Worm (Caenorhabditis elegans) whole organism, late embryonic: ENCODE results near the gene M162.5.

ENCODE experiments used
- C38D4.7 ChIP-seq: fragments of 200-800 bp; sonication (Bioruptor generic); optimal IDR thresholded peaks from 2 replicates; lab custom pipeline; 2018; ENCODE audit warnings: mild to moderate bottlenecking, missing genetic modification characterization, moderate library complexity, missing compliant biosample characterization
- F13H6.1 ChIP-seq: sonication (generic microtip); optimal IDR thresholded peaks from 2 replicates; lab custom pipeline; 2016; ENCODE audit warnings: missing genetic modification characterization, missing compliant biosample characterization
- T23F11.4 ChIP-seq: fragments of 200-800 bp; sonication (Bioruptor generic); optimal IDR thresholded peaks from 2 replicates; lab custom pipeline; 2018; ENCODE audit warnings: mild to moderate bottlenecking, missing genetic modification characterization, missing compliant biosample characterization
- ama-1 ChIP-seq: fragments of 150-350 bp; optimal IDR thresholded peaks from 2 replicates; lab custom pipeline; 2014
- ceh-14 ChIP-seq: sonication (generic microtip); optimal IDR thresholded peaks from 2 replicates; lab custom pipeline; 2016; ENCODE audit warnings: missing genotype, missing genetic modification characterization, missing compliant biosample characterization
- ceh-18 ChIP-seq: sonication (generic microtip); optimal IDR thresholded peaks from 2 replicates; lab custom pipeline; 2016; ENCODE audit warnings: missing genetic modification characterization, missing compliant biosample characterization
- ceh-2 ChIP-seq: sonication (generic microtip); optimal IDR thresholded peaks from 2 replicates; lab custom pipeline; 2016; ENCODE audit warnings: missing genotype, missing genetic modification characterization, missing compliant biosample characterization
- dve-1 ChIP-seq: sonication (generic microtip); optimal IDR thresholded peaks from 2 replicates; lab custom pipeline; 2017; ENCODE audit warnings: antibody characterized with exemption, mild to moderate bottlenecking, missing genetic modification characterization, missing compliant biosample characterization
- elt-2 ChIP-seq: sonication (generic microtip); optimal IDR thresholded peaks from 2 replicates; lab custom pipeline; 2016; ENCODE audit warnings: missing genetic modification reagents, missing genetic modification characterization, missing compliant biosample characterization
- fax-1 ChIP-seq: sonication (generic microtip); optimal IDR thresholded peaks from 2 replicates; lab custom pipeline; 2016; ENCODE audit warnings: missing genotype, missing genetic modification characterization, missing compliant biosample characterization
- pqm-1 ChIP-seq: sonication (generic microtip); optimal IDR thresholded peaks from 2 replicates; lab custom pipeline; 2016; ENCODE audit warnings: missing genetic modification characterization, missing compliant biosample characterization
- sdc-2 ChIP-seq: sonication (generic microtip); optimal IDR thresholded peaks from 2 replicates; lab custom pipeline; 2016; ENCODE audit warnings: missing genotype, missing genetic modification characterization, missing compliant biosample characterization
- unc-42 ChIP-seq: sonication (generic microtip); optimal IDR thresholded peaks from 2 replicates; lab custom pipeline; 2016; ENCODE audit warnings: missing genotype, missing genetic modification characterization, missing compliant biosample characterization

ce11 chrV:19747144-19747543 is 13.7 kb upstream of the M162.5 start:
- TF ChIP-seq pqm-1 (tag; lab: Kevin White, UChicago) (no peak), sdc-2 (tag; lab: Kevin White, UChicago) (no peak), ceh-2 (no peak), ceh-14 (tag; lab: Kevin White, UChicago) (no peak), T23F11.4 (GFP tag; lab: Kevin White, UChicago) (no peak), C38D4.7 (GFP tag; lab: Kevin White, UChicago) (no peak), unc-42 (no peak), dve-1 (tag; lab: Kevin White, UChicago) (peak; percentile 99), fax-1 (tag; lab: Kevin White, UChicago) (no peak), F13H6.1 (tag; lab: Kevin White, UChicago) (no peak), ama-1 (lab: Kevin White, UChicago) (no peak), elt-2 (tag; lab: Kevin White, UChicago) (no peak), ceh-18 (tag; lab: Kevin White, UChicago) (no peak)
